Fruit fly (Drosophila melanogaster): Measurements from ENCODE around the gene CG9525.

Gene CG9525

DNA sequence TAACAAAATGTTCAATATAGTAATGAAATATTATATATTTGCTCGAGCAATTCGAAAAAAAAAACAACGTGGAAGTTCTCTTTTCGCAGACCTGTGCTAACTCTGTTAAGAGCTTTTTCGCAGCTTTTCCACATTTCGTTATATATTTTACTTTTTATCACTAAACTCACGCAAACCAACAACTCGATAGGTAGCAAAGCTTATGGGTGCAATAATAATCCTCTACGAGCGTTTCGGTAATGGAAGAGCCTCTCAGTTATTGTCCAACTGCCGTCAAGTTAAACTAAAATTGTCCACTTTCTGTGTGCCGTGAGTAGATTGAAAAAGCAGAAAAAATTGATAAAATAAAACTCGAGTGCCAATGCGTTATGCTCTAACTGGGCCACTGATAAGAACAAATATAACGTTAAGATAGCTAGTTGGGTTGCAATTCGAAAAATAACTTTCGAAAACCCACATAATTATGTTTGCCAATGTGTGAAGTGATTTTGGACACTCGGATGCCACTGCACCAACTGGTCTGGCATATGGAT, 28.4 kb downstream of the CG9525 start, which contains the start of gene Tsp29Fa (continued):
- TF ChIP-seq otp (GFP tag; IDR thresholded peaks at IDR 0.05) (no peak), CG14014 (GFP tag; IDR thresholded peaks at IDR 0.05) (no peak), her (GFP tag; optimal IDR thresholded peaks at IDR 0.05) (no peak), chinmo (GFP tag; IDR thresholded peaks at IDR 0.05; ENCODE audit: partially characterized antibody) (0 out of 4 replicates have a peak, but pooled peaks have one; percentile 45), nom (GFP tag; optimal IDR thresholded peaks at IDR 0.05) (no peak), sima (GFP tag; optimal IDR thresholded peaks at IDR 0.05) (no peak), lab (GFP tag; optimal IDR thresholded peaks at IDR 0.05) (peak; percentile 0), CG8944 (GFP tag; optimal IDR thresholded peaks at IDR 0.05) (no peak), ken (GFP tag; IDR thresholded peaks at IDR 0.05) (no peak), CG18011 (GFP tag; optimal IDR thresholded peaks at IDR 0.05) (no peak), CG9876 (GFP tag; optimal IDR thresholded peaks at IDR 0.05) (no peak), nerfin-2 (GFP tag; IDR thresholded peaks at IDR 0.05; ENCODE audit: partially characterized antibody) (no peak), eve (GFP tag; optimal IDR thresholded peaks at IDR 0.05) (no peak), croc (GFP tag; conservative IDR thresholded peaks at IDR 0.05) (no peak), Spps (tag; optimal IDR thresholded peaks at IDR 0.05) (no peak), Med (GFP tag) (peak; percentile 9), CG8924 (tag; optimal IDR thresholded peaks at IDR 0.05) (no peak), trem (tag; optimal IDR thresholded peaks at IDR 0.05) (no peak), Ets65A (GFP tag) (peak; percentile 57), GATAe (GFP tag; conservative IDR thresholded peaks at IDR 0.05) (peak; percentile 40; the same call in 1 of the 2 replicates), luna (GFP tag; optimal IDR thresholded peaks at IDR 0.05) (no peak), Lim3 (GFP tag; IDR thresholded peaks at IDR 0.05) (no peak), kah (GFP tag; optimal IDR thresholded peaks at IDR 0.05) (no peak), usp (GFP tag; optimal IDR thresholded peaks at IDR 0.05) (no peak), gsb-n (tag; optimal IDR thresholded peaks at IDR 0.05) (no peak), CG6791 (GFP tag; IDR thresholded peaks at IDR 0.05; ENCODE audit: partially characterized antibody) (no peak), CG8281 (tag; optimal IDR thresholded peaks at IDR 0.05) (peak; percentile 23), CG16863 (GFP tag; optimal IDR thresholded peaks at IDR 0.05) (no peak), zfh2 (GFP tag; optimal IDR thresholded peaks at IDR 0.05) (no peak)

DNA sequence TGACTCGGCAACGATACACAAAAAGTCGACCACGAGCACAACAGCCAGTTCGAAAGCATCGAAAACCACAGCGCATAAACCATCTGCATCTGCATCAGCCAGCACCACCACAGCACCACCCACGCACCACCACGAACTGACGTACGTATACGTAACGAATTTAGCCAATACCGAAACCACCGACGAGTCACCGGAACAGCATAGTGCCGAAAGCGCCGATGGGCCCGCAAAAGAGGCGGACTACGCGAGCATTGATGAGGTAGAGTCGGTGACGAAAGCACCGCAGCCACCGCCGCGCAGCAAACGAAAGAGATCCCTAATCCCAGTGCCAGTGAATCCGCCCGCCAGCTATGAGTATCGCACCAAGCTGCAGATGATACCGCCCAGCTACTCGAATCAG, 31.0 kb downstream of the CG9525 start:
- TF ChIP-seq sens (GFP tag) (peak; percentile 9), sr (GFP tag; IDR thresholded peaks at IDR 0.05) (0 out of 3 replicates have a peak, but pooled peaks have one; percentile 41), Meics (GFP tag; optimal IDR thresholded peaks at IDR 0.05) (peak; percentile 75), CG31365 (tag; optimal IDR thresholded peaks at IDR 0.05) (no peak), insv (GFP tag; optimal IDR thresholded peaks at IDR 0.05) (no peak), CG9437 (GFP tag; optimal IDR thresholded peaks at IDR 0.05) (peak; percentile 78)

DNA sequence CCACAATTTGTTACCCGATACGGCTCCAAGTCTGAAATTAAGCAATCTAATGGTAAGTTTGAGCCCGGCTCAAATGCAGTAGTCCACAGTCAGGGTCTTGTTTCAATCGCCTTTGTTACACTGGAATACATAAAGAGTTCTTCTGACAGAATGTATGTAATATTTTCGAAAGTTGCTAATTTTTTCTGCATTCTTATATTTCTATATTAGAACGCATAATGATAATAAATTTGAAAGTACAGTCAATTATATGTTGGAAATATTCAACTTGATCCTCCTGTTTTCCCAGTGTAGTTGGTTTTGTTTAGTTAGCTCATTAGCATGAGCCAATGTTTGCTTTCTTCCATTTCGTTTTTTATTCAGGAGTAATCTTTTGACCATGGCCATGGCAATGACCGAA, 38.7 kb downstream of the CG9525 start:
- TF ChIP-seq CG9727 (GFP tag; optimal IDR thresholded peaks at IDR 0.05): peak; percentile 12
- TF ChIP-seq stc (GFP tag; IDR thresholded peaks at IDR 0.05): no peak
- TF ChIP-seq jigr1 (GFP tag; IDR thresholded peaks at IDR 0.05): no peak
- TF ChIP-seq phol (tag; optimal IDR thresholded peaks at IDR 0.05): peak; percentile 10
- TF ChIP-seq Xrp1 (GFP tag; IDR thresholded peaks at IDR 0.05): 0 out of 2 replicates have a peak, but pooled peaks have one; percentile 16
- TF ChIP-seq CG15696 (tag; optimal IDR thresholded peaks at IDR 0.05): peak; percentile 21
- peak; percentile 25 for TF ChIP-seq nmo (GFP tag; optimal IDR thresholded peaks at IDR 0.05)
- TF ChIP-seq Blimp-1 (GFP tag; optimal IDR thresholded peaks at IDR 0.05): peak; percentile 37
- 0 out of 3 replicates have a peak, but pooled peaks have one; percentile 7 for TF ChIP-seq row (GFP tag; IDR thresholded peaks at IDR 0.05)
- TF ChIP-seq Drgx (GFP tag; IDR thresholded peaks at IDR 0.05): peak; percentile 50

All from whole organism, embryonic.